Worm (Caenorhabditis elegans) whole organism, young adult: ENCODE results near the gene lem-2.

Source experiments
- C17E4.6 ChIP-seq: fragments of 200-800 bp; sonication (Bioruptor generic); IDR thresholded peaks from 2 replicates; pipeline ENCODE4 v1.3.6; 2022; ENCODE audit warnings: missing genetic modification reagents, missing genetic modification characterization, missing compliant biosample characterization
- F55B11.4 ChIP-seq: sonication (generic microtip); optimal IDR thresholded peaks from 2 replicates; lab custom pipeline; 2016; ENCODE audit warnings: missing compliant biosample characterization, missing genetic modification characterization, borderline replicate concordance; ENCODE audit not compliant: insufficient read depth
- F57C9.4 ChIP-seq: sonication (generic microtip); optimal IDR thresholded peaks from 2 replicates; lab custom pipeline; 2017; ENCODE audit warnings: mild to moderate bottlenecking, missing genetic modification characterization, missing compliant biosample characterization
- ama-1 ChIP-seq, 3 experiments: fragments of 150-350 bp in 1 of 3; sonication (generic microtip) in 2 of 3; optimal IDR thresholded peaks; 2 replicates each; lab custom pipeline; 2014 to 2018; ENCODE audit warnings: missing biosample characterization in 2 of 3, missing genetic modification characterization in 2 of 3, missing genetic modification reagents in 2 of 3
- die-1 ChIP-seq: sonication (generic microtip); optimal IDR thresholded peaks from 2 replicates; lab custom pipeline; 2016; ENCODE audit warnings: missing genotype, mild to moderate bottlenecking, missing genetic modification characterization, missing compliant biosample characterization
- nfya-1 ChIP-seq: sonication (generic microtip); optimal IDR thresholded peaks from 2 replicates; lab custom pipeline; 2017; ENCODE audit warnings: antibody characterized with exemption, missing compliant biosample characterization, missing genetic modification characterization, borderline replicate concordance; ENCODE audit not compliant: insufficient read depth
- nhr-120 ChIP-seq: fragments of 200-800 bp; sonication (Bioruptor generic); IDR thresholded peaks from 2 replicates; pipeline ENCODE4 v1.3.6; 2022; ENCODE audit warnings: missing genetic modification characterization, missing compliant biosample characterization
- nhr-179 ChIP-seq: sonication (generic microtip); optimal IDR thresholded peaks from 2 replicates; lab custom pipeline; 2016; ENCODE audit warnings: mild to moderate bottlenecking, missing genetic modification characterization, missing compliant biosample characterization
- snpc-1.1 ChIP-seq: sonication (generic microtip); optimal IDR thresholded peaks from 2 replicates; lab custom pipeline; 2017; ENCODE audit warnings: missing genetic modification characterization, mild to moderate bottlenecking, missing compliant biosample characterization, antibody characterized with exemption, moderate library complexity, missing genotype, missing genetic modification reagents; ENCODE audit not compliant: insufficient read depth
- unc-130 ChIP-seq: sonication (generic microtip); optimal IDR thresholded peaks from 2 replicates; lab custom pipeline; 2016; ENCODE audit warnings: missing genetic modification reagents, missing genetic modification characterization, missing compliant biosample characterization
- unc-62 ChIP-seq: fragments of 150-350 bp; optimal IDR thresholded peaks from 2 replicates; lab custom pipeline; 2014; ENCODE audit warnings: missing biosample characterization, missing genetic modification reagents, missing genetic modification characterization
- zim-3 ChIP-seq: sonication (generic microtip); optimal IDR thresholded peaks from 2 replicates; lab custom pipeline; 2017; ENCODE audit warnings: mild to moderate bottlenecking, missing genetic modification characterization, moderate library complexity, missing compliant biosample characterization
- ztf-28 ChIP-seq: fragments of 200-800 bp; sonication (Bioruptor generic); IDR thresholded peaks from 2 replicates; pipeline ENCODE4 v1.3.6; 2022; ENCODE audit warnings: missing genetic modification reagents, missing genetic modification characterization, missing compliant biosample characterization

- TF ChIP-seq F57C9.4 (no peak), zim-3 (tag; lab: Kevin White, UChicago) (no peak), unc-130 (GFP tag; lab: Kevin White, UChicago) (peak; percentile 80), C17E4.6 (GFP tag; lab: Robert Waterston, UW) (no peak), ztf-28 (peak; percentile 84), F55B11.4 (no peak), nhr-120 (GFP tag; lab: Robert Waterston, UW) (no peak), unc-62 (no peak), ama-1 (optimal IDR thresholded peaks at IDR 0.05; lab: Kevin White, UChicago) (no peak), ama-1 (GFP tag; optimal IDR thresholded peaks at IDR 0.05; lab: Kevin White, UChicago) (no peak), nfya-1 (tag; lab: Kevin White, UChicago) (no peak), snpc-1.1 (tag; lab: Kevin White, UChicago) (no peak), die-1 (no peak), nhr-179 (no peak)
Observed at ce11 chrII:14063044-14063500, at the start of gene lem-2.
